Worm (Caenorhabditis elegans): ENCODE data around the gene F42G4.6.

DNA sequence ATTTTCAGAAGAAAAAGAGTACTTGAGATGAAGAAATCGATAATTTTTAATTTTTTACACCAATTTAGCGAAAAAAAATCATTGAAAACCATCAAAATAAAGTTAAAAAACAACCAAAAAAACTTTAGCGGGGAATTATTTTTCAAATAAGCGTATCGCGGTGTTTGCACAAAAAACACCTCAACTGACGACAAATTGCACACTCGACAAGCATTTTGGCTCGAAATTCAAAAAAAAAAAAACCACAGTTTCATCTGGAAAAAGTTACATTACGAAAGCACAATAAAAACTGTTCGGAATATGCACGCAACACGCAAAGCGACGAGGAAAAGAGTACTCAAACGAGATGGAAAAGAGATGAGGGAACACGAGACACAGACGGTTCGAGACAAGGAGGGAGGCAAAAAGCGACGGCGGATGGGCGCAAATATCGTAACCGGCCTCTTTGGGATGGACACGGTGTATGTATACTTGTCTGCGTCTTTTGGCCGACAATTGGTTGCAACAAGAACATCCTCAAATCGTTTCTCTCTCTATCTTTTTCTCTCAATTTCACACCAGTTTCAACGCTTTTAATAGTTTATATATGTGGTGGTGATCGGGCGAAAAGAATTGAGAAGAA is 48.5 kb upstream of the F42G4.6 start:
- no peak for TF ChIP-seq flt-1 (GFP tag; IDR thresholded peaks at IDR 0.05)
- no peak for TF ChIP-seq tab-1 (GFP tag; IDR thresholded peaks at IDR 0.05)
- no peak for TF ChIP-seq klf-2 (GFP tag; conservative IDR thresholded peaks at IDR 0.05)
- TF ChIP-seq T22C8.4 (GFP tag; IDR thresholded peaks at IDR 0.05) = no peak
- TF ChIP-seq ref-1 (GFP tag; conservative IDR thresholded peaks at IDR 0.05) = no peak
- peak; percentile 35 for TF ChIP-seq cog-1 (tag; optimal IDR thresholded peaks at IDR 0.05)
- TF ChIP-seq ztf-29 (GFP tag; IDR thresholded peaks at IDR 0.05) = no peak
- TF ChIP-seq ztf-23 (GFP tag; IDR thresholded peaks at IDR 0.05) = no peak
- no peak for TF ChIP-seq med-1 (GFP tag; optimal IDR thresholded peaks at IDR 0.05; ENCODE audit: insufficient read depth)

Measured in whole organism, midembryonic.